Worm (Caenorhabditis elegans): ENCODE measurements around the gene cid-1.

Gene cid-1

DNA sequence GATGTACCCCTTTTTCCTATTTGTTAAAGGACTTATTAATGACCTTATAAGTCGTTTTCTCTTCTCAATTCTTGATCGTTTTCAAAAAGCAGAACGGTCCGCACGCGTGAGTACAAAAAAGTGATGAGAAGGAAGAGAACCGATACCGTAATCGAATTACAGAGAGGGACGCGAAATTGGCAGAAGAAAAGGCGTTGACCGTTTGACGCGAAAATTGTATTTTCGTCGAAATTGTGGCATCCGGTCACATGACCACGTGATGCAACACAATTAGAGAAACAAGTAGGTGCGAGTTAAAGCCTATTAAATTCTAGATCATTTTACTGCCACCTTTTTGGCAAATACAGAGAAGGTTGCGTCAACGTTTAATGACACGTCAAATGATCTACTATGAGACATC is 29.6 kb upstream of the cid-1 start:
- TF ChIP-seq lin-15B (tag; optimal IDR thresholded peaks at IDR 0.05) (no peak), dve-1 (tag; optimal IDR thresholded peaks at IDR 0.05; ENCODE audit: insufficient read depth) (no peak), nhr-10 (tag; optimal IDR thresholded peaks at IDR 0.05) (no peak), daf-19 (GFP tag; conservative IDR thresholded peaks at IDR 0.05) (no peak), hmg-1.1 (GFP tag; IDR thresholded peaks at IDR 0.05) (no peak), dmd-8 (GFP tag; IDR thresholded peaks at IDR 0.05) (no peak), nhr-28 (tag; optimal IDR thresholded peaks at IDR 0.05) (no peak), aha-1 (tag) (no peak), nhr-11 (tag; optimal IDR thresholded peaks at IDR 0.05) (no peak), ctbp-1 (GFP tag; IDR thresholded peaks at IDR 0.05) (no peak)

DNA sequence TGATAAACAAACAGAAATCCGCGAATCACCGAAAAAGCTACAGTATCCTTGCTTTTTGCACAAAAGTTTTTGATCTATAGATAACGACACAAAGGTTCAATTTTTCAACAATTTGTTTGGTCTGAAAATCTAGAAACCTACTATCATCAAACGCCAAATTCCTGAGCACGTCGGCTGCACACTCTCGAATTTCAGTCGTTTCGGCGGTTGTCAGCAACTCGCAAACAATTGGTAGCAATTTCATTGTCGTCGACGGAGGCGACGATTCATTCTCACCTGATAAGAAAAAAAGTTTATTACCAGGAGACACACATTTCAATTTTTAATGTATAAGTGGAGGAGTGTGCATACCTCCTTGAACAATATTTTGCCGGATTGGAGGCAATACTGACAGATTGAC is 27.8 kb upstream of the cid-1 start:
- no peak for TF ChIP-seq daf-19 (GFP tag; conservative IDR thresholded peaks at IDR 0.05)
- TF ChIP-seq Y75B8A.6 (GFP tag; IDR thresholded peaks at IDR 0.05), result no peak
- TF ChIP-seq skn-1 (tag; optimal IDR thresholded peaks at IDR 0.05), result no peak
- TF ChIP-seq nhr-76 (tag; optimal IDR thresholded peaks at IDR 0.05), result no peak
- TF ChIP-seq nhr-25 (tag; optimal IDR thresholded peaks at IDR 0.05; ENCODE audit: borderline replicate concordance, insufficient read depth), result no peak
- TF ChIP-seq duxl-1 (tag; optimal IDR thresholded peaks at IDR 0.05; ENCODE audit: poor library complexity), result no peak
- no peak for TF ChIP-seq mdl-1 (tag; optimal IDR thresholded peaks at IDR 0.05)
- TF ChIP-seq zag-1 (tag; optimal IDR thresholded peaks at IDR 0.05), result no peak
- TF ChIP-seq tra-1 (GFP tag; IDR thresholded peaks at IDR 0.05), result 0 out of 2 replicates have a peak, but pooled peaks have one; percentile 52
- 0 out of 2 replicates have a peak, but pooled peaks have one; percentile 48 for TF ChIP-seq php-3 (GFP tag; IDR thresholded peaks at IDR 0.05)
- no peak for TF ChIP-seq ceh-82 (tag; optimal IDR thresholded peaks at IDR 0.05)
- TF ChIP-seq unc-62 (GFP tag; optimal IDR thresholded peaks at IDR 0.05 in 1 of 2), result no peak
- TF ChIP-seq unc-62 (tag; optimal IDR thresholded peaks at IDR 0.05), result no peak
- TF ChIP-seq T26A8.4 (GFP tag; IDR thresholded peaks at IDR 0.05), result no peak
- no peak for TF ChIP-seq nhr-41 (GFP tag; IDR thresholded peaks at IDR 0.05)
- peak; percentile 52 for TF ChIP-seq hlh-11 (tag; optimal IDR thresholded peaks at IDR 0.05)
- TF ChIP-seq zfp-3 (GFP tag; conservative IDR thresholded peaks at IDR 0.05), result no peak
- peak; percentile 17 for TF ChIP-seq nhr-28 (tag; optimal IDR thresholded peaks at IDR 0.05)
- TF ChIP-seq lin-39 (tag; optimal IDR thresholded peaks at IDR 0.05), result no peak
- no peak for TF ChIP-seq gei-8 (GFP tag; optimal IDR thresholded peaks at IDR 0.05)
- TF ChIP-seq madf-9 (GFP tag; conservative IDR thresholded peaks at IDR 0.05), result no peak
- no peak for TF ChIP-seq aha-1 (tag)
- TF ChIP-seq ama-1 (optimal IDR thresholded peaks at IDR 0.05), result no peak
- no peak for TF ChIP-seq arid-1 (GFP tag; conservative IDR thresholded peaks at IDR 0.05)
- TF ChIP-seq ceh-32 (tag; optimal IDR thresholded peaks at IDR 0.05; ENCODE audit: poor library complexity), result no peak
- peak; percentile 42 for TF ChIP-seq pqm-1 (tag; optimal IDR thresholded peaks at IDR 0.05)
- no peak for TF ChIP-seq cey-2 (tag; optimal IDR thresholded peaks at IDR 0.05; ENCODE audit: borderline replicate concordance, insufficient read depth)
- TF ChIP-seq Y105C5A.15 (GFP tag; IDR thresholded peaks at IDR 0.05), result no peak
- TF ChIP-seq ceh-28 (tag; optimal IDR thresholded peaks at IDR 0.05), result no peak
- peak; percentile 22 for TF ChIP-seq dve-1 (tag; optimal IDR thresholded peaks at IDR 0.05; ENCODE audit: insufficient read depth)
- no peak for TF ChIP-seq T20F7.1 (GFP tag; optimal IDR thresholded peaks at IDR 0.05)
- no peak for TF ChIP-seq tag-97 (GFP tag; IDR thresholded peaks at IDR 0.05)
- TF ChIP-seq hlh-30 (tag; optimal IDR thresholded peaks at IDR 0.05; ENCODE audit: insufficient read depth), result no peak
- TF ChIP-seq ztf-11 (tag; optimal IDR thresholded peaks at IDR 0.05), result no peak
- no peak for TF ChIP-seq nhr-77 (tag; optimal IDR thresholded peaks at IDR 0.05)
- no peak for TF ChIP-seq dmd-9 (GFP tag; IDR thresholded peaks at IDR 0.05)
- TF ChIP-seq dmd-8 (GFP tag; IDR thresholded peaks at IDR 0.05), result no peak
- no peak for TF ChIP-seq fos-1 (tag; optimal IDR thresholded peaks at IDR 0.05)
- no peak for TF ChIP-seq ces-1 (GFP tag; optimal IDR thresholded peaks at IDR 0.05)
- TF ChIP-seq dmd-6 (GFP tag; IDR thresholded peaks at IDR 0.05), result peak; percentile 51; the same call in 1 of the 2 replicates
- TF ChIP-seq daf-16 (GFP tag; optimal IDR thresholded peaks at IDR 0.05), result no peak
- peak; percentile 52 for TF ChIP-seq daf-16 (tag; optimal IDR thresholded peaks at IDR 0.05)
- TF ChIP-seq Y48G9A.11 (GFP tag; IDR thresholded peaks at IDR 0.05), result no peak
- no peak for TF ChIP-seq hif-1 (tag; optimal IDR thresholded peaks at IDR 0.05)
- no peak for TF ChIP-seq snpc-4 (tag; optimal IDR thresholded peaks at IDR 0.05)
